Fruit fly (Drosophila melanogaster) whole organism, embryonic: ENCODE measurements around the gene CG14893.

ENCODE experiments used
- Ada2b ChIP-seq: fragments of 200-800 bp; sonication (Bioruptor generic); IDR thresholded peaks from 2 replicates; pipeline ENCODE4 v1.3.6; 2022; ENCODE audit warnings: missing biosample characterization, missing genetic modification characterization
- Asciz ChIP-seq: fragments of 200-800 bp; sonication (Bioruptor generic); optimal IDR thresholded peaks from 2 replicates; lab custom pipeline; 2017; ENCODE audit warnings: missing biosample characterization, mild to moderate bottlenecking, missing genetic modification characterization, missing genetic modification reagents
- Atf6 ChIP-seq: fragments of 200-800 bp; sonication (Bioruptor generic); IDR thresholded peaks from 2 replicates; pipeline ENCODE4 v1.3.6; 2022; ENCODE audit warnings: missing biosample characterization, missing genetic modification characterization
- B-H1 ChIP-seq: fragments of 200-800 bp; sonication (Bioruptor generic); IDR thresholded peaks from 3 replicates; pipeline ENCODE4 v1.3.6; 2022; ENCODE audit warnings: missing biosample characterization, missing genetic modification characterization
- BEAF-32 ChIP-seq: fragments of 200-800 bp; sonication (Bioruptor generic); optimal IDR thresholded peaks from 3 replicates; lab custom pipeline; 2017; ENCODE audit warnings: missing biosample characterization, missing genetic modification characterization, mild to moderate bottlenecking, moderate library complexity, missing genetic modification reagents
- Bgb ChIP-seq: fragments of 200-800 bp; sonication (Bioruptor generic); IDR thresholded peaks from 2 replicates; pipeline ENCODE4 v1.3.6; 2022; ENCODE audit warnings: missing biosample characterization, missing genetic modification characterization; ENCODE audit not compliant: partially characterized antibody
- CG10274 ChIP-seq: fragments of 200-800 bp; sonication (Bioruptor generic); optimal IDR thresholded peaks from 3 replicates; lab custom pipeline; 2017; ENCODE audit warnings: missing biosample characterization, mild to moderate bottlenecking, missing genetic modification characterization
- CG12942 ChIP-seq: fragments of 200-800 bp; sonication (Bioruptor generic); optimal IDR thresholded peaks from 3 replicates; lab custom pipeline; 2016; ENCODE audit warnings: missing biosample characterization, missing genetic modification characterization
- CG14710 ChIP-seq: fragments of 200-800 bp; sonication (Bioruptor generic); optimal IDR thresholded peaks from 3 replicates; lab custom pipeline; 2019; ENCODE audit warnings: missing biosample characterization, mild to moderate bottlenecking, missing genetic modification characterization, moderate library complexity
- CG14965 ChIP-seq: fragments of 200-800 bp; sonication (Bioruptor generic); optimal IDR thresholded peaks from 2 replicates; lab custom pipeline; 2016; ENCODE audit warnings: missing biosample characterization, missing genetic modification characterization, borderline replicate concordance
- CG16863 ChIP-seq: fragments of 200-800 bp; sonication (Bioruptor generic); optimal IDR thresholded peaks from 3 replicates; lab custom pipeline; 2016; ENCODE audit warnings: missing biosample characterization, missing genetic modification characterization
- CG17186 ChIP-seq: fragments of 200-800 bp; sonication (Bioruptor generic); optimal IDR thresholded peaks from 3 replicates; lab custom pipeline; 2017; ENCODE audit warnings: missing biosample characterization, missing genetic modification reagents, missing genetic modification characterization
- CG33557 ChIP-seq: fragments of 200-800 bp; sonication (Bioruptor generic); optimal IDR thresholded peaks from 2 replicates; lab custom pipeline; 2019; ENCODE audit warnings: missing biosample characterization, mild to moderate bottlenecking, missing genetic modification characterization, moderate library complexity
- CG3726 ChIP-seq: fragments of 200-800 bp; sonication (Bioruptor generic); IDR thresholded peaks from 3 replicates; pipeline ENCODE4, ENCODE4 v1.3.6; 2022; ENCODE audit warnings: missing biosample characterization, missing genetic modification characterization
- CG4707 ChIP-seq: fragments of 200-800 bp; sonication (Bioruptor generic); optimal IDR thresholded peaks from 2 replicates; lab custom pipeline; 2018; ENCODE audit warnings: missing biosample characterization, mild to moderate bottlenecking, missing genetic modification characterization, moderate library complexity
- CG6765 ChIP-seq: fragments of 200-800 bp; sonication (Bioruptor generic); optimal IDR thresholded peaks from 3 replicates; lab custom pipeline; 2017; ENCODE audit warnings: missing biosample characterization, mild to moderate bottlenecking, missing genetic modification characterization
- CG9215 ChIP-seq: fragments of 200-800 bp; sonication (Bioruptor generic); IDR thresholded peaks from 2 replicates; pipeline ENCODE4 v1.3.6; 2022; ENCODE audit warnings: missing biosample characterization, missing genetic modification characterization
- CG9876 ChIP-seq: fragments of 200-800 bp; sonication (Bioruptor generic); optimal IDR thresholded peaks from 2 replicates; lab custom pipeline; 2016; ENCODE audit warnings: missing biosample characterization, missing genetic modification characterization
- CG9932 ChIP-seq: fragments of 200-800 bp; sonication (Bioruptor generic); IDR thresholded peaks from 2 replicates; pipeline ENCODE4 v1.3.6; 2022; ENCODE audit warnings: missing biosample characterization, missing genetic modification characterization
- Camta ChIP-seq: fragments of 200-800 bp; sonication (Bioruptor generic); optimal IDR thresholded peaks from 2 replicates; lab custom pipeline; 2016; ENCODE audit warnings: missing biosample characterization, missing genetic modification characterization
- Chrac-16 ChIP-seq: fragments of 200-800 bp; sonication (Bioruptor generic); optimal IDR thresholded peaks from 3 replicates; lab custom pipeline; 2016; ENCODE audit warnings: missing biosample characterization, missing genetic modification characterization
- Deaf1 ChIP-seq: fragments of 200-800 bp; optimal IDR thresholded peaks from 3 replicates; lab custom pipeline; 2019; ENCODE audit warnings: missing biosample characterization, mild to moderate bottlenecking, missing genetic modification characterization, moderate library complexity
- Elba2 ChIP-seq: fragments of 200-800 bp; sonication (Bioruptor generic); optimal IDR thresholded peaks from 3 replicates; lab custom pipeline; 2016; ENCODE audit warnings: missing biosample characterization, missing genetic modification characterization
- HLH4C ChIP-seq: fragments of 200-800 bp; sonication (Bioruptor generic); IDR thresholded peaks from 3 replicates; pipeline ENCODE4 v1.3.6; 2022; ENCODE audit warnings: missing biosample characterization, missing genetic modification characterization; ENCODE audit not compliant: partially characterized antibody
- Mes4 ChIP-seq: fragments of 200-800 bp; sonication (Bioruptor generic); optimal IDR thresholded peaks from 2 replicates; lab custom pipeline; 2016; ENCODE audit warnings: missing biosample characterization, missing genetic modification characterization
- NK7.1 ChIP-seq: fragments of 200-800 bp; sonication (Bioruptor generic); optimal IDR thresholded peaks from 3 replicates; lab custom pipeline; 2016; ENCODE audit warnings: missing biosample characterization, missing genetic modification characterization
- Nf-YB ChIP-seq: fragments of 200-800 bp; sonication (Bioruptor generic); optimal IDR thresholded peaks from 3 replicates; lab custom pipeline; 2019; ENCODE audit warnings: missing biosample characterization, mild to moderate bottlenecking, missing genetic modification characterization, moderate library complexity
- Opbp ChIP-seq: fragments of 200-800 bp; sonication (Bioruptor generic); IDR thresholded peaks from 3 replicates; pipeline ENCODE4 v1.3.6; 2022; ENCODE audit warnings: missing biosample characterization, missing genetic modification characterization; ENCODE audit not compliant: partially characterized antibody
- Ravus ChIP-seq: fragments of 200-800 bp; sonication (Bioruptor generic); IDR thresholded peaks from 2 replicates; pipeline ENCODE4 v1.3.6; 2022; ENCODE audit warnings: missing biosample characterization, missing genetic modification characterization
- Rx ChIP-seq: fragments of 200-800 bp; sonication (Bioruptor generic); IDR thresholded peaks from 2 replicates; pipeline ENCODE4 v1.3.6; 2022; ENCODE audit warnings: missing biosample characterization, missing genetic modification characterization
- Six4 ChIP-seq: fragments of 200-800 bp; sonication (Bioruptor generic); optimal IDR thresholded peaks from 2 replicates; lab custom pipeline; 2016; ENCODE audit warnings: missing biosample characterization, missing genetic modification characterization
- Stat92E ChIP-seq, 3 experiments: fragments of >200 bp in 2 of 3; fragments of 200-800 bp in 1 of 3; sonication (Bioruptor generic) in 1 of 3; optimal IDR thresholded peaks; 2 replicates each; lab custom pipeline; 2017 to 2019; ENCODE audit warnings: missing biosample characterization in 3 of 3, missing genetic modification characterization in 3 of 3, mild to moderate bottlenecking in 1 of 3, moderate library complexity in 1 of 3
- Usf ChIP-seq: fragments of 200-800 bp; sonication (Bioruptor generic); optimal IDR thresholded peaks from 2 replicates; lab custom pipeline; 2017; ENCODE audit warnings: missing genotype, missing biosample characterization, missing genetic modification characterization
- ara ChIP-seq: fragments of 200-800 bp; sonication (Bioruptor generic); IDR thresholded peaks from 2 replicates; pipeline ENCODE4 v1.3.6; 2022; ENCODE audit warnings: missing biosample characterization, missing genetic modification characterization
- bigmax ChIP-seq: fragments of 200-800 bp; sonication (Bioruptor generic); optimal IDR thresholded peaks from 2 replicates; lab custom pipeline; 2018; ENCODE audit warnings: missing biosample characterization, mild to moderate bottlenecking, missing genetic modification characterization
- br ChIP-seq: fragments of >200 bp; optimal IDR thresholded peaks from 2 replicates; lab custom pipeline; 2017
- bsh ChIP-seq, 2 experiments: fragments of 200-800 bp; sonication (Bioruptor generic); optimal IDR thresholded peaks; 2 replicates each; lab custom pipeline; 2017 to 2018; ENCODE audit warnings: mild to moderate bottlenecking in 2 of 2, missing biosample characterization in 2 of 2, missing genetic modification characterization in 2 of 2, moderate library complexity in 1 of 2
- btn ChIP-seq: fragments of 200-800 bp; sonication (Bioruptor generic); optimal IDR thresholded peaks from 2 replicates; lab custom pipeline; 2016; ENCODE audit warnings: missing biosample characterization, missing genetic modification characterization
- cg ChIP-seq: fragments of 200-800 bp; sonication (Bioruptor generic); optimal IDR thresholded peaks from 3 replicates; lab custom pipeline; 2019; ENCODE audit warnings: missing biosample characterization, mild to moderate bottlenecking, missing genetic modification characterization, moderate library complexity
- danr ChIP-seq: fragments of 200-800 bp; sonication (Bioruptor generic); IDR thresholded peaks from 2 replicates; pipeline ENCODE4 v1.3.6; 2022; ENCODE audit warnings: missing biosample characterization, missing genetic modification characterization
- jumu ChIP-seq: fragments of 200-800 bp; sonication (Bioruptor generic); optimal IDR thresholded peaks from 3 replicates; lab custom pipeline; 2016; ENCODE audit warnings: missing biosample characterization, missing genetic modification characterization
- luna ChIP-seq: fragments of 200-800 bp; sonication (Bioruptor generic); optimal IDR thresholded peaks from 2 replicates; lab custom pipeline; 2016; ENCODE audit warnings: missing biosample characterization, missing genetic modification characterization
- mirr ChIP-seq: fragments of 200-800 bp; sonication (Bioruptor generic); optimal IDR thresholded peaks from 3 replicates; lab custom pipeline; 2018; ENCODE audit warnings: missing biosample characterization, mild to moderate bottlenecking, missing genetic modification characterization
- nerfin-2 ChIP-seq: fragments of 200-800 bp; sonication (Bioruptor generic); IDR thresholded peaks from 2 replicates; pipeline ENCODE4 v1.3.6; 2022; ENCODE audit warnings: missing biosample characterization, missing genetic modification characterization; ENCODE audit not compliant: partially characterized antibody
- pfk ChIP-seq: fragments of 200-800 bp; sonication (Bioruptor generic); optimal IDR thresholded peaks from 2 replicates; lab custom pipeline; 2018; ENCODE audit warnings: missing biosample characterization, mild to moderate bottlenecking, missing genetic modification characterization, moderate library complexity
- phol ChIP-seq: fragments of 200-800 bp; sonication (Bioruptor generic); optimal IDR thresholded peaks from 3 replicates; lab custom pipeline; 2018; ENCODE audit warnings: missing biosample characterization, mild to moderate bottlenecking, missing genetic modification characterization, moderate library complexity
- pnt ChIP-seq: fragments of 200-800 bp; sonication (Bioruptor generic); optimal IDR thresholded peaks from 3 replicates; lab custom pipeline; 2016; ENCODE audit warnings: missing biosample characterization, missing genetic modification characterization
- sens-2 ChIP-seq: fragments of 200-800 bp; sonication (Bioruptor generic); IDR thresholded peaks from 2 replicates; pipeline ENCODE4 v1.3.6; 2022; ENCODE audit warnings: missing biosample characterization, missing genetic modification characterization
- wdn ChIP-seq: fragments of 200-800 bp; sonication (Bioruptor generic); IDR thresholded peaks from 2 replicates; pipeline ENCODE4 v1.3.6; 2022; ENCODE audit warnings: missing biosample characterization, missing genetic modification characterization

Gene CG14893

DNA sequence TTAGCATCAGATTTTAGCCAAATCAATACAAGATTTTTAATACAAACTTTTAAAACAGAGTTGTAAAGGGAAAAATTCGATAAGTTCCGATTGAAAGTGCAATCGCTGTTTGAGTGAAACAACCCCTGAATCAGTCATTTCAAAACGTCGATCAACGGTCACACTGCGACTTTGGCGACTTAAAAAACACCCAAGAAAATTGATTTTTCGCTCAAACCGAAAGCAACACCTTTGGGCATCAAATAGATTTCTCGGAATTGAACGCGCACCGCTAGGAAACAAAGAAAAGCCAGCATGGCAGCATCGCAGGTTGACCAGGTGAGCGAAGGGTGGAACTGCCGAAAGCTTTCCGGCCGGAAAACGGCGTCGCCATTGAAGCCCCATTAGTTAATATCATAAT is 23.0 kb downstream of the CG14893 start, which contains the start of gene Arl6IP1 (continued):
- TF ChIP-seq br: no peak
- no peak for TF ChIP-seq Atf6 (GFP tag; lab: Robert Waterston, UW)
- TF ChIP-seq Mes4 (GFP tag; lab: Kevin White, UChicago): no peak
- TF ChIP-seq Deaf1 (tag; lab: Kevin White, UChicago): no peak
- TF ChIP-seq phol: peak; percentile 52
- no peak for TF ChIP-seq mirr
- TF ChIP-seq CG3726: no peak
- peak; percentile 4 for TF ChIP-seq CG17186 (GFP tag; lab: Kevin White, UChicago)
- peak; percentile 48 for TF ChIP-seq CG14710
- TF ChIP-seq CG4707 (GFP tag; lab: Kevin White, UChicago): no peak
- TF ChIP-seq Opbp (GFP tag; lab: Robert Waterston, UW): peak; percentile 62; the same call in 2 of the 3 replicates
- no peak for TF ChIP-seq Nf-YB
- TF ChIP-seq Asciz (GFP tag; lab: Kevin White, UChicago): no peak
- no peak for TF ChIP-seq cg (GFP tag; lab: Kevin White, UChicago)
- TF ChIP-seq btn: no peak
- TF ChIP-seq wdn (GFP tag; lab: Robert Waterston, UW): no peak
- peak in 1 of 3 experiments; percentile 39 for TF ChIP-seq Stat92E (GFP tag; optimal IDR thresholded peaks at IDR 0.05; lab: Kevin White, UChicago)
- TF ChIP-seq CG10274 (GFP tag; lab: Kevin White, UChicago): no peak
- peak; percentile 61 for TF ChIP-seq Bgb
- TF ChIP-seq jumu (GFP tag; lab: Kevin White, UChicago): no peak
- TF ChIP-seq, all 482 proteins: peak for 59

DNA sequence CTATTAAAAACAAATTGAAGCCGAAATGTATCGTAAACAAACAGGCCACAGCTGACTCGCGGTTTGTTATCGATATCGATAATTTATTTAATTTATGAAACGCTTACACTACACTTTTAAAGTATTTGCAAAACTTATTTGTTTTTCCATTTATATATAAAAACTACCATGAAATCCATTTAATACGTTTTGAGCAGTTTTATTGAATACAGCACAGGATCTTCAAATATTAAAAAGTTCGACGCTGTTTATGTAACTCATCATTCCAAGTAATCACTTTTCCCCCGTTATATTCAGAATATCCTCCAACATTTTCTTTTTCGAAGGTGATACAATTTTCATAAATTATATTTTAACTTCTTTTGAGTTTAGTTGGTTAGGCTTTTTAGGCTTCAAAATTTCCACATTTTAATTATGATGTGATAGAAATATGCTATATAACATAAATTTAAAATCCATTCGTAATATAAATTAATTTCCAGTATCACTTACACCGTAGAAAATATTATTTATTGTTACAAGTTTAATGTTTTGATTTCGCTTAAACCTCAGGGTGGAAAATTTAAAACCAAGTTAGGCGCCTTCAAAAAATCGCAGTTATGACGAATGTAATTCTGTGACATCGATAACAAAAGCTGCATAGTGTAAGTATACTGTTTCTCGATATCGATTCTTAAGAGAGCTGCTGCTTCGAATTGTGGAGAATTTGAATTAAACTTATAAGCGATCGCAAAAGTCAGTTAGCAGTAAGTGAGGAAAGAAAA is 26.6 kb downstream of the CG14893 start, which contains the start of the genes CG10324 and CCT3:
TSS of gene CG10324 (minus strand) at position 53 of the 764 bp plus-strand sequence.
TSS of gene CCT3 (plus strand) at position 654 of the 764 bp plus-strand sequence.
- TF ChIP-seq CG9932 (GFP tag; lab: Robert Waterston, UW): peak; percentile 61
- peak; percentile 52 for TF ChIP-seq Chrac-16 (GFP tag; lab: Kevin White, UChicago)
- no peak for TF ChIP-seq danr
- TF ChIP-seq Elba2: no peak
- TF ChIP-seq CG6765: peak; percentile 71
- TF ChIP-seq CG33557 (GFP tag; lab: Kevin White, UChicago): peak; percentile 65
- TF ChIP-seq NK7.1 (GFP tag; lab: Kevin White, UChicago): peak; percentile 22
- TF ChIP-seq luna (GFP tag; lab: Kevin White, UChicago): no peak
- no peak for TF ChIP-seq ara (GFP tag; lab: Robert Waterston, UW)
- TF ChIP-seq pnt (GFP tag; lab: Kevin White, UChicago): peak; percentile 45
- no peak; the same call in 1 of the 2 replicates for TF ChIP-seq Rx
- peak; percentile 37 for TF ChIP-seq Six4 (GFP tag; lab: Kevin White, UChicago)
- peak; percentile 48 for TF ChIP-seq Ada2b (GFP tag; lab: Robert Waterston, UW)
- TF ChIP-seq bsh (GFP tag; optimal IDR thresholded peaks at IDR 0.05; lab: Kevin White, UChicago): peak in 1 of 2 experiments; percentile 67
- TF ChIP-seq bigmax: no peak
- TF ChIP-seq CG16863: peak; percentile 17
- no peak for TF ChIP-seq CG14965 (GFP tag; lab: Kevin White, UChicago)
- TF ChIP-seq BEAF-32 (GFP tag; lab: Kevin White, UChicago): peak; percentile 77
- peak; percentile 24; the same call in 1 of the 2 replicates for TF ChIP-seq CG9215 (GFP tag; lab: Robert Waterston, UW)
- 0 out of 2 replicates have a peak, but pooled peaks have one; percentile 46 for TF ChIP-seq nerfin-2 (GFP tag; lab: Robert Waterston, UW)
- no peak for TF ChIP-seq pfk (GFP tag; lab: Kevin White, UChicago)
- TF ChIP-seq Usf: peak; percentile 9
- peak; percentile 31 for TF ChIP-seq CG12942 (GFP tag; lab: Kevin White, UChicago)
- no peak; the same call in 1 of the 2 replicates for TF ChIP-seq Ravus (GFP tag; lab: Robert Waterston, UW)
- peak; percentile 55 for TF ChIP-seq Camta (GFP tag; lab: Kevin White, UChicago)
- no peak for TF ChIP-seq CG9876 (GFP tag; lab: Kevin White, UChicago)
- 0 out of 3 replicates have a peak, but pooled peaks have one; percentile 25 for TF ChIP-seq B-H1
- TF ChIP-seq HLH4C (GFP tag; lab: Robert Waterston, UW): peak; percentile 75; the same call in 2 of the 3 replicates
- peak; percentile 26; the same call in 1 of the 2 replicates for TF ChIP-seq sens-2 (GFP tag; lab: Robert Waterston, UW)
